Worm (Caenorhabditis elegans) whole organism, L3 larva: ENCODE measurements around the gene F26A1.3.

Experiments
- ama-1 ChIP-seq: fragments of 150-350 bp; optimal IDR thresholded peaks from 2 replicates; lab custom pipeline; 2018
- daf-12 ChIP-seq: fragments of 150-350 bp; optimal IDR thresholded peaks from 2 replicates; lab custom pipeline; 2014; ENCODE audit warnings: missing biosample characterization, missing genetic modification reagents, missing genetic modification characterization
- elt-3 ChIP-seq, 3 experiments: fragments of 150-350 bp in 1 of 3; sonication (generic microtip) in 2 of 3; optimal IDR thresholded peaks; 2 replicates in 2 of 3; 4 replicates in 1 of 3; lab custom pipeline; 2014 to 2017; ENCODE audit warnings: missing biosample characterization in 3 of 3, missing genetic modification characterization in 3 of 3
- fos-1 ChIP-seq: fragments of 150-350 bp; optimal IDR thresholded peaks from 2 replicates; lab custom pipeline; 2014; ENCODE audit warnings: missing biosample characterization, missing genetic modification characterization
- nhr-12 ChIP-seq: fragments of 150-350 bp; optimal IDR thresholded peaks from 2 replicates; lab custom pipeline; 2014; ENCODE audit warnings: missing biosample characterization, missing genetic modification characterization
- pqm-1 ChIP-seq: fragments of 150-350 bp; optimal IDR thresholded peaks from 2 replicates; lab custom pipeline; 2017; ENCODE audit warnings: missing biosample characterization, missing genetic modification characterization, inconsistent platforms
- unc-39 ChIP-seq: sonication (generic microtip); optimal IDR thresholded peaks from 4 replicates; lab custom pipeline; 2017; ENCODE audit warnings: missing biosample characterization, missing genetic modification characterization

- TF ChIP-seq ama-1 (lab: Kevin White, UChicago) = no peak
- TF ChIP-seq elt-3 (tag; optimal IDR thresholded peaks at IDR 0.05; lab: Kevin White, UChicago) = no peak
- TF ChIP-seq unc-39 (tag; lab: Kevin White, UChicago) = no peak
- TF ChIP-seq fos-1 = no peak
- TF ChIP-seq pqm-1 (tag; lab: Kevin White, UChicago) = no peak
- no peak for TF ChIP-seq nhr-12 (tag; lab: Kevin White, UChicago)
- no peak for TF ChIP-seq daf-12 (tag; lab: Kevin White, UChicago)
Measured at ce11 chrIII:4875663-4876062, 49.0 kb downstream of the F26A1.3 start.
